Worm (Caenorhabditis elegans): Measurements from ENCODE around the gene nhr-176.

Gene nhr-176

ce11 chrV:16090685-16091084 is 19.6 kb downstream of the nhr-176 start, which contains the start of gene F22B8.3:
Gene F22B8.3, plus strand, starts transcription at chrV:16090985.
- TF ChIP-seq efl-1 (optimal IDR thresholded peaks at IDR 0.05) (no peak), efl-1 (GFP tag; optimal IDR thresholded peaks at IDR 0.05 in 1 of 2) (peak in 1 of 2 experiments; percentile 58), ceh-63 (GFP tag; optimal IDR thresholded peaks at IDR 0.05) (no peak)

ce11 chrV:16094284-16094683 is 23.2 kb downstream of the nhr-176 start, which contains the start of gene F22B8.7:
Gene F22B8.7, plus strand, starts transcription at chrV:16094584.
- no peak for TF ChIP-seq mab-9 (GFP tag; IDR thresholded peaks at IDR 0.05)
- TF ChIP-seq C34B4.2 (tag; optimal IDR thresholded peaks at IDR 0.05), result no peak
- no peak for TF ChIP-seq irx-1 (tag; optimal IDR thresholded peaks at IDR 0.05)
- no peak for TF ChIP-seq nhr-71 (tag; optimal IDR thresholded peaks at IDR 0.05)
- TF ChIP-seq fkh-4 (tag; optimal IDR thresholded peaks at IDR 0.05; ENCODE audit: borderline replicate concordance), result no peak
- TF ChIP-seq lin-15B (tag; optimal IDR thresholded peaks at IDR 0.05), result no peak

- TF ChIP-seq mep-1 (tag; optimal IDR thresholded peaks at IDR 0.05) (peak; percentile 38), pax-3 (tag; optimal IDR thresholded peaks at IDR 0.05) (no peak), ceh-8 (GFP tag; optimal IDR thresholded peaks at IDR 0.05) (no peak), skn-1 (tag; optimal IDR thresholded peaks at IDR 0.05) (peak; percentile 58), blmp-1 (tag; optimal IDR thresholded peaks at IDR 0.05) (peak; percentile 81), rnt-1 (tag; optimal IDR thresholded peaks at IDR 0.05) (peak; percentile 43), elt-3 (tag; optimal IDR thresholded peaks at IDR 0.05) (peak in 1 of 6 experiments; percentile 58), nhr-19 (GFP tag; conservative IDR thresholded peaks at IDR 0.05) (peak; percentile 28), efl-3 (GFP tag; optimal IDR thresholded peaks at IDR 0.05) (no peak), nhr-20 (tag; optimal IDR thresholded peaks at IDR 0.05) (peak; percentile 39)
Measured at ce11 chrV:16094862-16095261, 23.7 kb downstream of the nhr-176 start.

- TF ChIP-seq xbp-1 (tag; optimal IDR thresholded peaks at IDR 0.05) (no peak), fkh-8 (tag; optimal IDR thresholded peaks at IDR 0.05) (no peak), elt-2 (tag; optimal IDR thresholded peaks at IDR 0.05) (no peak), lir-3 (tag; optimal IDR thresholded peaks at IDR 0.05; ENCODE audit: poor library complexity) (no peak), unc-130 (tag; optimal IDR thresholded peaks at IDR 0.05) (no peak), C16A3.4 (tag; optimal IDR thresholded peaks at IDR 0.05) (no peak), tbx-2 (tag; optimal IDR thresholded peaks at IDR 0.05) (no peak), efl-1 (optimal IDR thresholded peaks at IDR 0.05) (no peak), efl-1 (GFP tag; optimal IDR thresholded peaks at IDR 0.05 in 1 of 2) (no peak), unc-62 (GFP tag; optimal IDR thresholded peaks at IDR 0.05) (no peak), alr-1 (tag; optimal IDR thresholded peaks at IDR 0.05; ENCODE audit: borderline replicate concordance) (no peak), F16B12.6 (tag; optimal IDR thresholded peaks at IDR 0.05) (no peak), ceh-63 (GFP tag; optimal IDR thresholded peaks at IDR 0.05) (no peak), lin-14 (GFP tag; optimal IDR thresholded peaks at IDR 0.05) (no peak), Y116A8C.19 (tag; optimal IDR thresholded peaks at IDR 0.05; ENCODE audit: borderline replicate concordance) (no peak), dsc-1 (tag; optimal IDR thresholded peaks at IDR 0.05) (no peak), hpl-2 (GFP tag; optimal IDR thresholded peaks at IDR 0.05) (no peak), vab-15 (tag; optimal IDR thresholded peaks at IDR 0.05) (no peak), snu-23 (GFP tag; optimal IDR thresholded peaks at IDR 0.05) (no peak), nhr-71 (tag; optimal IDR thresholded peaks at IDR 0.05) (no peak)
Measured at ce11 chrV:16099441-16099840, 28.3 kb downstream of the nhr-176 start, which contains the start of gene str-7. Gene str-7, minus strand, starts transcription at chrV:16099541.
